Worm (Caenorhabditis elegans): ENCODE measurements around the gene C41C4.9.
A peak's percentile ranks its signal among the peaks of the same experiment; 100 is the strongest.

The C41C4.9 gene

DNA sequence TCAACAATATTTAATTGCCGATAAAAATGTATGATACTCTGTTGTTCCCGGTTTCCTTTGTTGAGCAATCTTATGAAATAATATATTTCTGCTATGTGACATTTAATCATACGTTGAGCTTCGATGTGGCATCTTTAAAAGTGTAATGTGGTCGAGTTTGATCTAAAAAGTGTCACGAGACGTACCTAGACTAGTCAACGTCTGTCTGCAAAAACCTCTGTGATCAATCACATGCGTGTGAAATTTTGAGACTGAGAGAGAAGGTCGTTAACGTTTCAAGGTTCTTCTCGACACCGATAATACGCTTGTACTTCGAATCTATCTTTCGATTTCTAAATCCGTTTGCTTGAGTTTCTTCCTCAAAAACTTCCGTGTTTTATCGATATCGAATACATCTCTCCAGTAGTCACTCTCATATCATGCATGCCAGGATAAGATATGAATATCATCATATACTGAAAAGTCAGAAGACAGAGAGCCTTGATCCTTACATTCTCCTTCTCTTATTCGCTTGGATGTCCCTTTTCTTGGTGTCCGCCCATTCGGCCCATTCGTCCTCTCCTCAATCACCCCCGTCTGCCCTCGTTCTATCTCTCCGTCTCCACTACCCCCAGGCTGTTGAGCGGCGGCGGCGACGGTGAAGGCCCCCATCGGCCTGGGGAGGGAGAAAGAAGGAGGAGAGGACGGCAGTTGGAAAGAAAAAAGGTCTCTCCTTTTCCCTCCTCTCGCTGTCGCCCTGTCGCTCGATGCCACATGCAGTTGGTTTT lies 21.0 kb downstream of the C41C4.9 start (continued):
- TF ChIP-seq M03D4.4 (tag; optimal IDR thresholded peaks at IDR 0.05) (peak; percentile 46), nhr-12 (tag; optimal IDR thresholded peaks at IDR 0.05) (no peak)

DNA sequence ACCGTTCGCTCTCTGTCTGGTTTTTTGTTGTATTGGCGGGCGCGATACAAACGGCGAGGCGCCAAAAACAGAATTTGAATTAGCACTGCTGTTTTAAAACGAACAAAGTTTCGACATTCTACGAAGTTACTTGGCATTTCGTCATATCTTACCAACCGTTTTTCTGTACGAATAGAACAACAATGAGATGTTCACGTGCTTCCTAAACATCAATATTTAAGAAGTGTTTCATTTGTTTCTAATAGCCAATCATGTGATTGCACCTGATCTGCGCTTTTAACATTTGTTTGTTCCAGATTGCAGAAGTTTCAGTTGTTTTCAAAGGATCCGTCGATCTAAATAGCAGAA lies 21.6 kb downstream of the C41C4.9 start:
- TF ChIP-seq lsy-2 (tag; optimal IDR thresholded peaks at IDR 0.05) (no peak), elt-3 (tag; optimal IDR thresholded peaks at IDR 0.05) (no peak), nhr-76 (tag; optimal IDR thresholded peaks at IDR 0.05) (no peak), ham-2 (GFP tag; optimal IDR thresholded peaks at IDR 0.05) (no peak), blmp-1 (tag; optimal IDR thresholded peaks at IDR 0.05) (no peak), mab-5 (tag; optimal IDR thresholded peaks at IDR 0.05) (no peak), nhr-2 (tag; optimal IDR thresholded peaks at IDR 0.05) (no peak), snpc-4 (tag; optimal IDR thresholded peaks at IDR 0.05) (no peak), drap-1 (GFP tag; optimal IDR thresholded peaks at IDR 0.05) (no peak)

DNA sequence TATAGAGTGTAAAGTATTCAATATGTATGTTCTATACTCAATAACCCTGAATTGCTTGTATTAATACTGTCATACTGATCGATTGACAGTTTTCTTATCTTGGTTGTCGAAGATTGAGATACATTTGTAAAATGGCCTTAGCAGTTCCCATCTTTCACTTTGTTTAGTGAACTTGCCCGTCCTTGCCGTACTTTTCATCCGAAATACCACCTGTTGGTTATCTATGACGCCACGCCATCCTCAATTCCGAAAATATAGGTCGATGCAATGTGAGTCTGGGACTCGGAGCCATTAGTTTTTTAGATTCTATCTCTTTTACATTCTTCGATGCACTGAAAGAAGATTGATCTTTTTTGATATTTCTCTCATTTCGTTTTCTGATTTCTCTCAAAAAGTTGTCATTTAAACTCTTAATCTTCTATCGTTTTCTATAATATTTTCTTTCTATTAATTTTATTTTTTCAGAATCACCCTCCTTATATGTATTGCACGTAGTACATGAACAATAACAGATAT lies 22.1 kb downstream of the C41C4.9 start, which contains the start of gene ulp-4:
ulp-4 (plus strand) TSS at position 466 of the 516 bp plus-strand sequence.
- TF ChIP-seq M03D4.4 (tag; optimal IDR thresholded peaks at IDR 0.05) (no peak), hlh-1 (tag; optimal IDR thresholded peaks at IDR 0.05) (peak; percentile 16)

DNA sequence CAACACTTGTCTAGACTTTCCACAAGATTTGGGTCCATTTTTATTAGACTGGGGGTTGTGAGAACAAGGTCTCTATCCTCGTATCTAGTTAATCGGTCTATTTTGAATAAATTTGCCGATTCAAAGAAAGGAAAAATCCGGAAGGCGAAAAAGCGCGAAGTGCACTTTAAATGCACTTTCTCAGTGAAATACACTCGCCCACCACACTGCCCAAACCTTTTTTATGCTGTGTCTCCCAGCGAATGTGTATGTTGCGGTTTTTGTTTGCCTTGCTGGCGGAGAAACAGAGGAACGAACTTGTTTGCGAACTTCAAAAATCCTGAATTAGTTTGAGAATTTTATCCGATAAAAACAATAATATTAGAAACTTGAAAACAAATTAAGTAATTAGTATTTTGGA lies 23.3 kb downstream of the C41C4.9 start:
- TF ChIP-seq pha-4 (tag; optimal IDR thresholded peaks at IDR 0.05), result no peak
- no peak for TF ChIP-seq nhr-2 (tag; optimal IDR thresholded peaks at IDR 0.05)
- TF ChIP-seq nhr-28 (tag; optimal IDR thresholded peaks at IDR 0.05), result no peak
- TF ChIP-seq hlh-1 (tag; optimal IDR thresholded peaks at IDR 0.05), result no peak
- no peak for TF ChIP-seq ceh-43 (GFP tag; optimal IDR thresholded peaks at IDR 0.05)
- no peak for TF ChIP-seq ceh-39 (tag; optimal IDR thresholded peaks at IDR 0.05)
- TF ChIP-seq mep-1 (tag; optimal IDR thresholded peaks at IDR 0.05), result no peak
- TF ChIP-seq nhr-237 (tag; optimal IDR thresholded peaks at IDR 0.05), result no peak
- TF ChIP-seq ztf-11 (tag; optimal IDR thresholded peaks at IDR 0.05), result no peak
- TF ChIP-seq lsy-2 (tag; optimal IDR thresholded peaks at IDR 0.05), result no peak
- TF ChIP-seq unc-120 (tag; optimal IDR thresholded peaks at IDR 0.05; ENCODE audit: poor library complexity, severe bottlenecking), result no peak
- TF ChIP-seq flh-1 (GFP tag; optimal IDR thresholded peaks at IDR 0.05), result no peak
- no peak for TF ChIP-seq unc-39 (tag; optimal IDR thresholded peaks at IDR 0.05)
- TF ChIP-seq ham-2 (GFP tag; optimal IDR thresholded peaks at IDR 0.05), result no peak
- no peak for TF ChIP-seq elt-1 (tag; optimal IDR thresholded peaks at IDR 0.05; ENCODE audit: borderline replicate concordance, insufficient read depth)
- no peak for TF ChIP-seq tbx-8 (GFP tag; optimal IDR thresholded peaks at IDR 0.05)
- no peak for TF ChIP-seq snpc-4 (tag; optimal IDR thresholded peaks at IDR 0.05)
- TF ChIP-seq lin-13 (tag; optimal IDR thresholded peaks at IDR 0.05), result no peak

DNA sequence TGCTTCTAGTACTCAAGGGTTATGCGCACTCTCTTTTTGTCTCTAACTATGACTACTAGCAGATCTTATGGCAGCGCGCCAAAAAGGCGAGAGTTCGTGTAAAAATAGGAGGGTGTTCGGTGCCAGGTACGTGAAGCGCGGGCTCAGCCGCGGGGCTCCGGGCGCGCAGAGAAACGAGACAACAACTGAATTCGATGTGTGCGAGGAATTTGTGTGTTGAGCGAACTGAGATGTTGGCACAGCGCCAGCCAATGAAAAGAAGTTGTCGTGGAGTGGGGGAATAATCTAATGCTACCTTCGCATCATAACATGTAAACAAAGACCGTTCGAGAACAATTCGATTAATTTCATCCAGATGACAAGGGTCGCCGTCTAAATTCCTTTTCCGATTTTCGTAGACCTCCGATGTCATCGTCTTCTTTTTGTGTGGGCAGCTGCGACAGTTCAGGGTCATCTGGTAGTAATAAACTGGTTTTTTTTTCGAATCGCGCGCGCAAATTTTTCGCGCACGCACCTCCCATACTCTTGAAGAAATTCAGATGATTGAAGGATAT lies 24.0 kb downstream of the C41C4.9 start:
- no peak for TF ChIP-seq unc-39 (tag; optimal IDR thresholded peaks at IDR 0.05)
- no peak for TF ChIP-seq zip-8 (tag; optimal IDR thresholded peaks at IDR 0.05)
- no peak for TF ChIP-seq mep-1 (tag; optimal IDR thresholded peaks at IDR 0.05)
- no peak for TF ChIP-seq ceh-83 (GFP tag; optimal IDR thresholded peaks at IDR 0.05)
- no peak for TF ChIP-seq ceh-43 (GFP tag; optimal IDR thresholded peaks at IDR 0.05)
- no peak for TF ChIP-seq unc-62 (GFP tag; optimal IDR thresholded peaks at IDR 0.05)
- TF ChIP-seq bed-3 (GFP tag; optimal IDR thresholded peaks at IDR 0.05), result no peak
- TF ChIP-seq mls-2 (tag; optimal IDR thresholded peaks at IDR 0.05), result no peak
- TF ChIP-seq elt-1 (tag; optimal IDR thresholded peaks at IDR 0.05; ENCODE audit: borderline replicate concordance, insufficient read depth), result no peak

DNA sequence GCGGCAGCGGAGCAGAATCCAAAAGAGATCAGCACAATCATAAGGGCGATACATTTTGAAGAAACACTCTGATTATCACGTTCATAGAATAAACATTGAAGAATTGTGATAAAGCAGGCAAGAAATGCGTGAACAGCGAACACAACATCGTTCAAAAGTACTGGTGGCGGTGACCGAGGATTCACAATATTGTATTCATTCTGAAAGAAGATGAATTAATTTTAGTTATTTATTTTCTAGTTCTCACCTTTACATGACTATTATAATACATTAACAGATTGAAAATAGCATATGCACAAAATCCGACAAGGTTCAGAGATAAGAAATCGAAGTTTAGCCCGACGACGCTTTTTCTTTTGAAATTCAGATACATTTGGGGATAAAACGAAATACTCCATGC lies 28.5 kb downstream of the C41C4.9 start:
- TF ChIP-seq ceh-39 (tag; optimal IDR thresholded peaks at IDR 0.05) (no peak), nhr-76 (tag; optimal IDR thresholded peaks at IDR 0.05) (no peak), mab-5 (tag; optimal IDR thresholded peaks at IDR 0.05) (no peak), hlh-1 (tag; optimal IDR thresholded peaks at IDR 0.05) (no peak), tbx-8 (GFP tag; optimal IDR thresholded peaks at IDR 0.05) (no peak), pha-4 (tag; optimal IDR thresholded peaks at IDR 0.05) (no peak), lin-13 (tag; optimal IDR thresholded peaks at IDR 0.05) (no peak)

All from whole organism, mixed stage, embryonic.